Fruit fly (Drosophila melanogaster): ENCODE data around the gene qin.
A peak's percentile ranks its signal among the peaks of the same experiment; 100 is the strongest.

qin gene

dm6 chr3R:18658945-18659642 lies 68.3 kb downstream of the qin start, which contains the start of the genes CG31224 and CstF64 (continued):
- TF ChIP-seq CG16863 (GFP tag; optimal IDR thresholded peaks at IDR 0.05), result peak; percentile 83
- TF ChIP-seq exex (tag; optimal IDR thresholded peaks at IDR 0.05), result peak; percentile 50
- no peak for TF ChIP-seq CG17912 (GFP tag; optimal IDR thresholded peaks at IDR 0.05)
- TF ChIP-seq Hey (tag; optimal IDR thresholded peaks at IDR 0.05), result no peak
- peak; percentile 80 for TF ChIP-seq lmd (GFP tag; IDR thresholded peaks at IDR 0.05)
- peak; percentile 85 for TF ChIP-seq HHEX (GFP tag; optimal IDR thresholded peaks at IDR 0.05)
- peak; percentile 84 for TF ChIP-seq zen (tag; optimal IDR thresholded peaks at IDR 0.05)
- peak; percentile 88 for TF ChIP-seq CG7786 (GFP tag; optimal IDR thresholded peaks at IDR 0.05)
- TF ChIP-seq HLH54F (GFP tag; optimal IDR thresholded peaks at IDR 0.05), result peak; percentile 94
- peak; percentile 79 for TF ChIP-seq CG8765 (GFP tag; IDR thresholded peaks at IDR 0.05)
- no peak for TF ChIP-seq CTCF (GFP tag; optimal IDR thresholded peaks at IDR 0.05)
- peak; percentile 59 for TF ChIP-seq CG6683 (GFP tag; optimal IDR thresholded peaks at IDR 0.05)
- TF ChIP-seq CG31365 (tag; optimal IDR thresholded peaks at IDR 0.05), result peak; percentile 25
- TF ChIP-seq grau (tag; optimal IDR thresholded peaks at IDR 0.05), result peak; percentile 81
- TF ChIP-seq CG2129 (GFP tag; IDR thresholded peaks at IDR 0.05; ENCODE audit: partially characterized antibody), result no peak
- TF ChIP-seq twi (tag; optimal IDR thresholded peaks at IDR 0.05), result peak; percentile 67
- no peak for TF ChIP-seq Nf-YC (tag; optimal IDR thresholded peaks at IDR 0.05)
- TF ChIP-seq tio (GFP tag; optimal IDR thresholded peaks at IDR 0.05), result no peak
- peak; percentile 54; the same call in 1 of the 2 replicates for TF ChIP-seq Taf1 (GFP tag; IDR thresholded peaks at IDR 0.05)
- peak in 1 of 2 experiments; percentile 63 for TF ChIP-seq crp (GFP tag; optimal IDR thresholded peaks at IDR 0.05)
- TF ChIP-seq lola (GFP tag; optimal IDR thresholded peaks at IDR 0.05), result peak in 1 of 3 experiments; percentile 78
- TF ChIP-seq CG42726 (GFP tag; IDR thresholded peaks at IDR 0.05; ENCODE audit: partially characterized antibody), result no peak
- peak; percentile 63 for TF ChIP-seq Drgx (GFP tag; IDR thresholded peaks at IDR 0.05)
- TF ChIP-seq usp (GFP tag; optimal IDR thresholded peaks at IDR 0.05), result no peak
- TF ChIP-seq Rx (GFP tag; IDR thresholded peaks at IDR 0.05), result peak; percentile 74
- no peak for TF ChIP-seq CG13894 (tag; optimal IDR thresholded peaks at IDR 0.05)
- TF ChIP-seq MBD-R2 (GFP tag; IDR thresholded peaks at IDR 0.05), result peak; percentile 77
- peak; percentile 89 for TF ChIP-seq CG12942 (GFP tag; optimal IDR thresholded peaks at IDR 0.05)
- TF ChIP-seq B-H2 (GFP tag; optimal IDR thresholded peaks at IDR 0.05), result peak; percentile 87
- peak; percentile 68 for TF ChIP-seq CG4328 (GFP tag; optimal IDR thresholded peaks at IDR 0.05)
- peak; percentile 93 for TF ChIP-seq MESR4 (GFP tag; optimal IDR thresholded peaks at IDR 0.05)
- peak; percentile 76 for TF ChIP-seq eyg (GFP tag; optimal IDR thresholded peaks at IDR 0.05)
- TF ChIP-seq ash1 (GFP tag; optimal IDR thresholded peaks at IDR 0.05), result no peak
- peak; percentile 76 for TF ChIP-seq E2f1 (GFP tag; IDR thresholded peaks at IDR 0.05)
- TF ChIP-seq CoRest (tag; optimal IDR thresholded peaks at IDR 0.05), result peak; percentile 87
- TF ChIP-seq CG10209 (GFP tag; optimal IDR thresholded peaks at IDR 0.05), result no peak
- TF ChIP-seq CG10366 (GFP tag; IDR thresholded peaks at IDR 0.05), result peak; percentile 83
- TF ChIP-seq nerfin-2 (GFP tag; IDR thresholded peaks at IDR 0.05; ENCODE audit: partially characterized antibody), result no peak
- peak; percentile 47 for TF ChIP-seq en (GFP tag; optimal IDR thresholded peaks at IDR 0.05)
- TF ChIP-seq fru (optimal IDR thresholded peaks at IDR 0.05), result no peak
- TF ChIP-seq CG14441 (GFP tag; IDR thresholded peaks at IDR 0.05), result peak; percentile 85
- peak; percentile 71 for TF ChIP-seq CG9437 (GFP tag; optimal IDR thresholded peaks at IDR 0.05)
- TF ChIP-seq trh (GFP tag; optimal IDR thresholded peaks at IDR 0.05), result peak; percentile 58
- TF ChIP-seq trem (tag; optimal IDR thresholded peaks at IDR 0.05), result peak; percentile 78
- TF ChIP-seq CG11696 (GFP tag; IDR thresholded peaks at IDR 0.05), result no peak; the same call in 1 of the 2 replicates
- TF ChIP-seq wor (GFP tag; IDR thresholded peaks at IDR 0.05), result peak; percentile 71
- no peak for TF ChIP-seq grn (GFP tag; optimal IDR thresholded peaks at IDR 0.05)
- peak; percentile 89 for TF ChIP-seq CG14710 (tag; optimal IDR thresholded peaks at IDR 0.05)
- peak; percentile 74 for TF ChIP-seq CG4404 (GFP tag; IDR thresholded peaks at IDR 0.05)
- peak; percentile 72 for TF ChIP-seq wdn (GFP tag; IDR thresholded peaks at IDR 0.05)

All from whole organism, embryonic.